Worm (Caenorhabditis elegans): Measurements from ENCODE around the gene irld-48.
A peak's percentile ranks its signal among the peaks of the same experiment; 100 is the strongest.

irld-48 gene

ce11 chrII:2973940-2974402 lies 18.1 kb downstream of the irld-48 start:
- TF ChIP-seq tbx-2 (tag; optimal IDR thresholded peaks at IDR 0.05) = peak; percentile 98
- peak; percentile 100 for TF ChIP-seq nhr-85 (tag)
- peak; percentile 93 for TF ChIP-seq skn-1 (tag; optimal IDR thresholded peaks at IDR 0.05)
- TF ChIP-seq nhr-90 (tag; optimal IDR thresholded peaks at IDR 0.05; ENCODE audit: poor library complexity) = peak; percentile 96
- TF ChIP-seq fkh-10 (GFP tag; optimal IDR thresholded peaks at IDR 0.05) = peak; percentile 92
- no peak for TF ChIP-seq aly-2 (tag; optimal IDR thresholded peaks at IDR 0.05)
- peak; percentile 95 for TF ChIP-seq isw-1 (GFP tag; IDR thresholded peaks at IDR 0.05)
- peak; percentile 82 for TF ChIP-seq C34B4.2 (tag; optimal IDR thresholded peaks at IDR 0.05)
- no peak for TF ChIP-seq pag-3 (tag; optimal IDR thresholded peaks at IDR 0.05; ENCODE audit: borderline replicate concordance, insufficient read depth)
- TF ChIP-seq egl-27 (tag; optimal IDR thresholded peaks at IDR 0.05) = peak; percentile 89
- TF ChIP-seq ceh-82 (tag; optimal IDR thresholded peaks at IDR 0.05) = peak; percentile 75 to 96 (median 94)
- TF ChIP-seq blmp-1 (tag; optimal IDR thresholded peaks at IDR 0.05) = peak; percentile 93
- peak; percentile 81 for TF ChIP-seq hlh-17 (GFP tag; optimal IDR thresholded peaks at IDR 0.05; ENCODE audit: borderline replicate concordance)
- TF ChIP-seq ceh-63 (GFP tag; optimal IDR thresholded peaks at IDR 0.05) = peak; percentile 45
- TF ChIP-seq unc-130 (tag; optimal IDR thresholded peaks at IDR 0.05) = peak; percentile 71
- peak; percentile 94 for TF ChIP-seq snu-23 (GFP tag; optimal IDR thresholded peaks at IDR 0.05)
- TF ChIP-seq ceh-88 (GFP tag; IDR thresholded peaks at IDR 0.05) = peak; percentile 96
- peak; percentile 69 to 91 for TF ChIP-seq lin-35 (GFP tag; optimal IDR thresholded peaks at IDR 0.05)
- peak; percentile 91 for TF ChIP-seq mef-2 (tag; optimal IDR thresholded peaks at IDR 0.05)
- TF ChIP-seq nhr-84 (tag; optimal IDR thresholded peaks at IDR 0.05) = peak; percentile 63
- TF ChIP-seq rnt-1 (tag; optimal IDR thresholded peaks at IDR 0.05) = peak; percentile 93
- TF ChIP-seq elt-2 (tag; optimal IDR thresholded peaks at IDR 0.05) = peak; percentile 93
- TF ChIP-seq nhr-19 (GFP tag; conservative IDR thresholded peaks at IDR 0.05) = peak; percentile 98
- TF ChIP-seq Y116A8C.19 (tag; optimal IDR thresholded peaks at IDR 0.05; ENCODE audit: borderline replicate concordance) = no peak
- peak; percentile 91 to 98 for TF ChIP-seq efl-1 (optimal IDR thresholded peaks at IDR 0.05)
- TF ChIP-seq efl-1 (GFP tag; optimal IDR thresholded peaks at IDR 0.05 in 1 of 2) = peak; percentile 68 to 97
- TF ChIP-seq nhr-47 (tag; optimal IDR thresholded peaks at IDR 0.05) = peak; percentile 98
- TF ChIP-seq swsn-7 (tag; optimal IDR thresholded peaks at IDR 0.05) = peak; percentile 98
- peak; percentile 73 to 77 (median 75) for TF ChIP-seq dpl-1 (GFP tag; optimal IDR thresholded peaks at IDR 0.05)
- TF ChIP-seq zip-4 (GFP tag; optimal IDR thresholded peaks at IDR 0.05) = peak; percentile 91
- no peak for TF ChIP-seq lin-15B (tag; optimal IDR thresholded peaks at IDR 0.05)
- peak; percentile 90 for TF ChIP-seq fos-1 (tag; optimal IDR thresholded peaks at IDR 0.05)
- TF ChIP-seq jun-1 (tag; optimal IDR thresholded peaks at IDR 0.05) = peak; percentile 98
- TF ChIP-seq hpl-2 (GFP tag; optimal IDR thresholded peaks at IDR 0.05) = peak; percentile 88
- TF ChIP-seq nhr-20 (tag; optimal IDR thresholded peaks at IDR 0.05) = peak; percentile 94
- peak; percentile 80 for TF ChIP-seq sox-4 (tag; optimal IDR thresholded peaks at IDR 0.05)
- peak; percentile 97 for TF ChIP-seq fkh-8 (tag; optimal IDR thresholded peaks at IDR 0.05)
- TF ChIP-seq egl-13 (tag; optimal IDR thresholded peaks at IDR 0.05) = peak; percentile 95
- peak; percentile 57 for TF ChIP-seq ama-1 (optimal IDR thresholded peaks at IDR 0.05)
- TF ChIP-seq ets-5 (GFP tag; IDR thresholded peaks at IDR 0.05) = peak; percentile 87; the same call in 1 of the 2 replicates
- peak; percentile 100 for TF ChIP-seq grh-1 (GFP tag; IDR thresholded peaks at IDR 0.05)
- peak; percentile 38 for TF ChIP-seq F16B12.6 (tag; optimal IDR thresholded peaks at IDR 0.05)
- TF ChIP-seq nhr-237 (tag; optimal IDR thresholded peaks at IDR 0.05) = peak; percentile 89
- TF ChIP-seq pax-3 (tag; optimal IDR thresholded peaks at IDR 0.05) = peak; percentile 95
- peak; percentile 98 for TF ChIP-seq unc-86 (tag; optimal IDR thresholded peaks at IDR 0.05)
- peak; percentile 93 for TF ChIP-seq irx-1 (tag; optimal IDR thresholded peaks at IDR 0.05)
- peak; percentile 100 for TF ChIP-seq ceh-8 (GFP tag; optimal IDR thresholded peaks at IDR 0.05)
- peak; percentile 28 for TF ChIP-seq zag-1 (tag; optimal IDR thresholded peaks at IDR 0.05)
- TF ChIP-seq elt-3 (tag; optimal IDR thresholded peaks at IDR 0.05) = peak in 3 of 6 experiments; percentile 73 to 95 (median 93)
- peak; percentile 90 for TF ChIP-seq nhr-11 (tag; optimal IDR thresholded peaks at IDR 0.05)
- TF ChIP-seq mdl-1 (tag; optimal IDR thresholded peaks at IDR 0.05) = peak; percentile 89 to 99
- TF ChIP-seq hlh-4 (tag; optimal IDR thresholded peaks at IDR 0.05) = no peak
